2 worm cellular contexts compared by ENCODE assay signal in the genomic region with DNA sequence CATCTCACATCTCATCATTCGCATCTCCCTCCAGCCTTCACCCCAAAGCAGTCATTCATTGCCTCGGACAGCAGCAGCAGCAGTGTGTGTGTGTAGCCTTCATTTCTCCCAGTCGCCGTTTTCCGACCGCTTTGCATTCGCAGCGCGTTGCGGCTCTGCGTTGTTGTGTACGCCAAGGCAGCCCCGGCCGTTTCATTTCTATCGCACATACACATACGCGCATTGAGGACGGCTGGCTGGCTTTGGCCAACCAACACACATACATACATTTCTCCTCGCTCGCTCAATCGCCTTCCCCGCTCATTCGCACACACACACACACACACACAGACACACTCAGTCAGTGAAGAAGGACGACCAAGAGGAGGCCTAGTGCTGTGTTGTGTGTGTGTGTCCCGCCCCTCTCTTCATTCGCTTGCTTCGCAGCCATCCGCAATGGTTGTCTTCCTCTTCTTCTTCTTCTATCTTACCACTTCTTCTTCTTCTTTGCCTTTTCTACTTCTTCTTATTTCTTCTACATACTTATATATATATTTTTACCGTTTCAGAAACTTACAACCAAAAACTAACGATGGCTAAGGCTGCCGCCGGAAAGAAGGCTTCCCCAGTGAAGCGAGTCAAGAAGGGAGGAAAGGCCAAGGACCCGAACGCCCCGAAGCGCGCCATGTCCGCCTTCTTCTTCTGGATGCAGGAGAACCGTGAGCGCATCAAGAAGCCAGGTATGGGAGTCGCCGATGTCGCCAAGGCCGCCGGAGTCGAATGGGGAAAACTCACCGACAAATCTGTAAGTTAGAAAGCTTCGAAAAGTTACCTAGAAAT.
TF ChIP-seq lines count a peak whose summit lies in the region.

A gene (plus strand): TSS at position 549 of the 819 bp plus-strand sequence.

TF ChIP-seq in whole organism, L4 larva, 104 proteins besides CTCF, POLR2A, EP300 and RAD21 (continued from another document):
- no peak for TF ChIP-seq cey-2 (tag; optimal IDR thresholded peaks at IDR 0.05; lab: Kevin White, UChicago; ENCODE audit: borderline replicate concordance, insufficient read depth)
- peak; percentile 11 for TF ChIP-seq unc-130 (GFP tag; optimal IDR thresholded peaks at IDR 0.05; lab: Kevin White, UChicago)
- peak; percentile 9 to 34 for TF ChIP-seq daf-16 (GFP tag; optimal IDR thresholded peaks at IDR 0.05; lab: Kevin White, UChicago)
- TF ChIP-seq daf-16 (tag; optimal IDR thresholded peaks at IDR 0.05; lab: Kevin White, UChicago): peak; percentile 80
- TF ChIP-seq lsy-2 (tag; optimal IDR thresholded peaks at IDR 0.05; lab: Kevin White, UChicago): peak; percentile 62 to 80
- peak; percentile 66 for TF ChIP-seq spr-3 (GFP tag; optimal IDR thresholded peaks at IDR 0.05; lab: Kevin White, UChicago)
- peak; percentile 99 for TF ChIP-seq aha-1 (tag; lab: Kevin White, UChicago)
- TF ChIP-seq mdl-1 (tag; optimal IDR thresholded peaks at IDR 0.05; lab: Kevin White, UChicago): peak in 1 of 2 experiments; percentile 81
- no peak for TF ChIP-seq F49E8.2 (tag; optimal IDR thresholded peaks at IDR 0.05; lab: Kevin White, UChicago; ENCODE audit: borderline replicate concordance)
- peak; percentile 89 for TF ChIP-seq rbr-2 (tag; optimal IDR thresholded peaks at IDR 0.05; lab: Kevin White, UChicago)
- no peak for TF ChIP-seq Y48G9A.11 (GFP tag; IDR thresholded peaks at IDR 0.05; lab: Robert Waterston, UW)
- 0 out of 2 replicates have a peak, but pooled peaks have one; percentile 42 for TF ChIP-seq vab-7 (GFP tag; IDR thresholded peaks at IDR 0.05; lab: Robert Waterston, UW)
- TF ChIP-seq Y5F2A.4 (GFP tag; optimal IDR thresholded peaks at IDR 0.05; lab: Kevin White, UChicago): no peak
- TF ChIP-seq nhr-41 (GFP tag; IDR thresholded peaks at IDR 0.05; lab: Robert Waterston, UW): no peak
- TF ChIP-seq mxl-3 (GFP tag; optimal IDR thresholded peaks at IDR 0.05; lab: Kevin White, UChicago): peak; percentile 91
- no peak for TF ChIP-seq ZK546.5 (tag; optimal IDR thresholded peaks at IDR 0.05; lab: Kevin White, UChicago)
- no peak for TF ChIP-seq ZK337.2 (GFP tag; IDR thresholded peaks at IDR 0.05; lab: Robert Waterston, UW)
- TF ChIP-seq ceh-20 (GFP tag; IDR thresholded peaks at IDR 0.05; lab: Robert Waterston, UW): peak; percentile 55; the same call in 1 of the 2 replicates
- peak; percentile 66; the same call in 1 of the 2 replicates for TF ChIP-seq egl-43 (GFP tag; IDR thresholded peaks at IDR 0.05; lab: Robert Waterston, UW)
- TF ChIP-seq nhr-10 (tag; optimal IDR thresholded peaks at IDR 0.05; lab: Kevin White, UChicago): peak; percentile 44
- peak; percentile 40; the same call in 1 of the 2 replicates for TF ChIP-seq madf-9 (GFP tag; conservative IDR thresholded peaks at IDR 0.05; lab: Robert Waterston, UW)
- no peak for TF ChIP-seq ceh-82 (tag; optimal IDR thresholded peaks at IDR 0.05; lab: Kevin White, UChicago)
- peak; percentile 34 for TF ChIP-seq hlh-30 (tag; optimal IDR thresholded peaks at IDR 0.05; lab: Kevin White, UChicago; ENCODE audit: insufficient read depth)
- no peak for TF ChIP-seq snpc-1.2 (GFP tag; IDR thresholded peaks at IDR 0.05; lab: Robert Waterston, UW)
- no peak for TF ChIP-seq nhr-76 (tag; optimal IDR thresholded peaks at IDR 0.05; lab: Kevin White, UChicago)
- TF ChIP-seq tag-97 (GFP tag; IDR thresholded peaks at IDR 0.05; lab: Robert Waterston, UW): no peak
- TF ChIP-seq nhr-28 (tag; optimal IDR thresholded peaks at IDR 0.05; lab: Kevin White, UChicago): peak; percentile 83
- TF ChIP-seq ztf-11 (tag; optimal IDR thresholded peaks at IDR 0.05; lab: Kevin White, UChicago): no peak
- peak; percentile 43 for TF ChIP-seq spr-1 (tag; optimal IDR thresholded peaks at IDR 0.05; lab: Kevin White, UChicago)
- TF ChIP-seq nhr-6 (tag; optimal IDR thresholded peaks at IDR 0.05; lab: Kevin White, UChicago): peak; percentile 55
- no peak for TF ChIP-seq zip-2 (tag; optimal IDR thresholded peaks at IDR 0.05; lab: Kevin White, UChicago)
- no peak for TF ChIP-seq fos-1 (tag; optimal IDR thresholded peaks at IDR 0.05; lab: Kevin White, UChicago)
- no peak for TF ChIP-seq skn-1 (tag; optimal IDR thresholded peaks at IDR 0.05; lab: Kevin White, UChicago)
- no peak for TF ChIP-seq F26F4.8 (GFP tag; conservative IDR thresholded peaks at IDR 0.05; lab: Robert Waterston, UW)
- no peak for TF ChIP-seq zfp-2 (tag; optimal IDR thresholded peaks at IDR 0.05; lab: Kevin White, UChicago)
- no peak for TF ChIP-seq ces-1 (GFP tag; optimal IDR thresholded peaks at IDR 0.05; lab: Kevin White, UChicago)
- peak; percentile 5 for TF ChIP-seq nhr-111 (GFP tag; optimal IDR thresholded peaks at IDR 0.05; lab: Kevin White, UChicago)
- no peak for TF ChIP-seq daf-8 (GFP tag; IDR thresholded peaks at IDR 0.05; lab: Robert Waterston, UW)
- peak; percentile 65 for TF ChIP-seq F37D6.2 (tag; optimal IDR thresholded peaks at IDR 0.05; lab: Kevin White, UChicago)
- TF ChIP-seq lin-1 (GFP tag; IDR thresholded peaks at IDR 0.05; lab: Robert Waterston, UW): peak; percentile 66
- TF ChIP-seq Y105C5A.15 (GFP tag; IDR thresholded peaks at IDR 0.05; lab: Robert Waterston, UW): no peak
- TF ChIP-seq lin-39 (tag; optimal IDR thresholded peaks at IDR 0.05; lab: Kevin White, UChicago): no peak
- TF ChIP-seq T26A8.4 (GFP tag; IDR thresholded peaks at IDR 0.05; lab: Robert Waterston, UW): peak; percentile 62; the same call in 1 of the 2 replicates
- TF ChIP-seq dmd-6 (GFP tag; IDR thresholded peaks at IDR 0.05; lab: Robert Waterston, UW): peak; percentile 71
- TF ChIP-seq nhr-42 (GFP tag; IDR thresholded peaks at IDR 0.05; lab: Robert Waterston, UW): peak; percentile 63; the same call in 1 of the 2 replicates
- TF ChIP-seq lin-29 (GFP tag; IDR thresholded peaks at IDR 0.05; lab: Robert Waterston, UW): no peak
- peak; percentile 83 for TF ChIP-seq set-16 (GFP tag; IDR thresholded peaks at IDR 0.05; lab: Robert Waterston, UW)
- no peak for TF ChIP-seq snpc-4 (tag; optimal IDR thresholded peaks at IDR 0.05; lab: Kevin White, UChicago)
- peak; percentile 95 for TF ChIP-seq lin-13 (GFP tag; optimal IDR thresholded peaks at IDR 0.05; lab: Kevin White, UChicago)
- no peak for TF ChIP-seq dmd-9 (GFP tag; IDR thresholded peaks at IDR 0.05; lab: Robert Waterston, UW)
- TF ChIP-seq Y75B8A.6 (GFP tag; IDR thresholded peaks at IDR 0.05; lab: Robert Waterston, UW): 0 out of 2 replicates have a peak, but pooled peaks have one; percentile 18
- TF ChIP-seq nhr-237 (tag; optimal IDR thresholded peaks at IDR 0.05; lab: Kevin White, UChicago): no peak
- TF ChIP-seq lin-15B (tag; optimal IDR thresholded peaks at IDR 0.05; lab: Kevin White, UChicago): no peak
- TF ChIP-seq mxl-2 (GFP tag; conservative IDR thresholded peaks at IDR 0.05; lab: Robert Waterston, UW): no peak
- TF ChIP-seq dmd-8 (GFP tag; IDR thresholded peaks at IDR 0.05; lab: Robert Waterston, UW): 0 out of 2 replicates have a peak, but pooled peaks have one; percentile 59
- TF ChIP-seq daf-12 (tag; optimal IDR thresholded peaks at IDR 0.05; lab: Kevin White, UChicago): no peak

TF ChIP-seq in whole organism, late embryonic, 69 proteins besides CTCF, POLR2A, EP300 and RAD21 (continued from another document):
- no peak for TF ChIP-seq gmeb-2 (tag; optimal IDR thresholded peaks at IDR 0.05; lab: Kevin White, UChicago)
- TF ChIP-seq ceh-30 (tag; optimal IDR thresholded peaks at IDR 0.05; lab: Kevin White, UChicago): no peak
- no peak for TF ChIP-seq ceh-48 (tag; optimal IDR thresholded peaks at IDR 0.05; lab: Kevin White, UChicago)
- peak; percentile 26 for TF ChIP-seq nhr-232 (tag; optimal IDR thresholded peaks at IDR 0.05; lab: Kevin White, UChicago)
- no peak for TF ChIP-seq hlh-6 (tag; optimal IDR thresholded peaks at IDR 0.05; lab: Kevin White, UChicago)
- TF ChIP-seq pat-9 (tag; optimal IDR thresholded peaks at IDR 0.05; lab: Kevin White, UChicago): no peak
- peak; percentile 16; the same call in 1 of the 2 replicates for TF ChIP-seq unc-3 (GFP tag; conservative IDR thresholded peaks at IDR 0.05; lab: Robert Waterston, UW)
- no peak for TF ChIP-seq unc-3 (tag; optimal IDR thresholded peaks at IDR 0.05; lab: Kevin White, UChicago)
- TF ChIP-seq ceh-31 (tag; optimal IDR thresholded peaks at IDR 0.05; lab: Kevin White, UChicago): peak; percentile 87
- no peak for TF ChIP-seq npax-4 (tag; optimal IDR thresholded peaks at IDR 0.05; lab: Kevin White, UChicago)
- TF ChIP-seq nhr-11 (tag; optimal IDR thresholded peaks at IDR 0.05; lab: Kevin White, UChicago): no peak
- TF ChIP-seq ets-4 (tag; optimal IDR thresholded peaks at IDR 0.05; lab: Kevin White, UChicago): peak; percentile 58
